Fruit fly (Drosophila melanogaster) whole organism, embryonic: ENCODE results near the gene Atac2.

ENCODE experiments used
- Atf3 ChIP-seq: fragments of 200-800 bp; sonication (Bioruptor generic); optimal IDR thresholded peaks from 3 replicates; lab custom pipeline; 2016; ENCODE audit warnings: missing biosample characterization, missing genetic modification characterization
- CG10147 ChIP-seq: fragments of 200-800 bp; sonication (Bioruptor generic); optimal IDR thresholded peaks from 2 replicates; lab custom pipeline; 2019; ENCODE audit warnings: missing biosample characterization, mild to moderate bottlenecking, missing genetic modification characterization, moderate library complexity
- CG12104 ChIP-seq: fragments of 200-800 bp; sonication (Bioruptor generic); optimal IDR thresholded peaks from 3 replicates; lab custom pipeline; 2016; ENCODE audit warnings: missing biosample characterization, missing genetic modification characterization
- CG12155 ChIP-seq: fragments of 200-800 bp; sonication (Bioruptor generic); optimal IDR thresholded peaks from 3 replicates; lab custom pipeline; 2016; ENCODE audit warnings: missing biosample characterization, missing genetic modification characterization
- CG12744 ChIP-seq: fragments of 200-800 bp; sonication (Bioruptor generic); optimal IDR thresholded peaks from 2 replicates; lab custom pipeline; 2016; ENCODE audit warnings: missing biosample characterization, missing genetic modification characterization
- CG13287 ChIP-seq: fragments of 200-800 bp; sonication (Bioruptor generic); IDR thresholded peaks from 2 replicates; pipeline ENCODE4 v1.3.6; 2022; ENCODE audit warnings: missing biosample characterization, missing genetic modification characterization; ENCODE audit not compliant: partially characterized antibody
- CG14667 ChIP-seq: fragments of 200-800 bp; sonication (Bioruptor generic); IDR thresholded peaks from 2 replicates; pipeline ENCODE4 v1.3.6; 2022; ENCODE audit warnings: missing biosample characterization, missing genetic modification characterization
- CG1602 ChIP-seq: fragments of 200-800 bp; sonication (Bioruptor generic); optimal IDR thresholded peaks from 3 replicates; lab custom pipeline; 2016; ENCODE audit warnings: missing biosample characterization, missing genetic modification characterization
- CG1603 ChIP-seq: fragments of 200-800 bp; sonication (Bioruptor generic); optimal IDR thresholded peaks from 2 replicates; lab custom pipeline; 2019; ENCODE audit warnings: missing biosample characterization, mild to moderate bottlenecking, missing genetic modification characterization, moderate library complexity
- CG17359 ChIP-seq: fragments of 200-800 bp; sonication (Bioruptor generic); optimal IDR thresholded peaks from 3 replicates; lab custom pipeline; 2018; ENCODE audit warnings: missing biosample characterization, mild to moderate bottlenecking, missing genetic modification characterization, moderate library complexity
- CG18476 ChIP-seq: fragments of 200-800 bp; sonication (Bioruptor generic); optimal IDR thresholded peaks from 2 replicates; lab custom pipeline; 2016; ENCODE audit warnings: missing biosample characterization, mild to moderate bottlenecking, missing genetic modification characterization
- CG2129 ChIP-seq: fragments of 200-800 bp; sonication (Bioruptor generic); IDR thresholded peaks from 2 replicates; pipeline ENCODE4 v1.3.6; 2022; ENCODE audit warnings: missing biosample characterization, missing genetic modification characterization; ENCODE audit not compliant: partially characterized antibody
- CG30431 ChIP-seq: fragments of 200-800 bp; sonication (Bioruptor generic); optimal IDR thresholded peaks from 2 replicates; lab custom pipeline; 2017; ENCODE audit warnings: missing biosample characterization, missing genetic modification characterization
- CG31441 ChIP-seq: fragments of 200-800 bp; sonication (Bioruptor generic); IDR thresholded peaks from 2 replicates; pipeline ENCODE4 v1.3.6; 2022; ENCODE audit warnings: missing biosample characterization, missing genetic modification characterization
- CG32772 ChIP-seq: fragments of 200-800 bp; sonication (Bioruptor generic); IDR thresholded peaks from 2 replicates; pipeline ENCODE4 v1.3.6; 2022; ENCODE audit warnings: missing biosample characterization, missing genetic modification characterization
- CG3995 ChIP-seq: fragments of 200-800 bp; sonication (Bioruptor generic); optimal IDR thresholded peaks from 3 replicates; lab custom pipeline; 2016; ENCODE audit warnings: missing biosample characterization, missing genetic modification characterization
- CG7928 ChIP-seq: fragments of 200-800 bp; sonication (Bioruptor generic); optimal IDR thresholded peaks from 2 replicates; lab custom pipeline; 2017; ENCODE audit warnings: missing biosample characterization, mild to moderate bottlenecking, missing genetic modification characterization
- CG7963 ChIP-seq: fragments of 200-800 bp; sonication (Bioruptor generic); IDR thresholded peaks from 3 replicates; pipeline ENCODE4 v1.3.6; 2022; ENCODE audit warnings: missing biosample characterization, missing genetic modification characterization; ENCODE audit not compliant: partially characterized antibody
- D19B ChIP-seq: fragments of 200-800 bp; sonication (Bioruptor generic); optimal IDR thresholded peaks from 2 replicates; lab custom pipeline; 2017; ENCODE audit warnings: missing biosample characterization, mild to moderate bottlenecking, missing genetic modification characterization
- Dip3 ChIP-seq: fragments of 200-800 bp; sonication (Bioruptor generic); optimal IDR thresholded peaks from 3 replicates; lab custom pipeline; 2016; ENCODE audit warnings: missing biosample characterization, missing genetic modification characterization
- GATAe ChIP-seq: fragments of 200-800 bp; sonication (Bioruptor generic); conservative IDR thresholded peaks from 2 replicates; pipeline ENCODE4 v1.3.6; 2022; ENCODE audit warnings: missing biosample characterization, missing genetic modification characterization
- Gsc ChIP-seq: fragments of 200-800 bp; sonication (Bioruptor generic); IDR thresholded peaks from 2 replicates; pipeline ENCODE4 v1.3.6; 2022; ENCODE audit warnings: missing biosample characterization, missing genetic modification characterization
- Hmr ChIP-seq: fragments of 200-800 bp; sonication (Bioruptor generic); optimal IDR thresholded peaks from 3 replicates; lab custom pipeline; 2017; ENCODE audit warnings: mild to moderate bottlenecking, missing biosample characterization, missing genetic modification reagents, missing genetic modification characterization
- Lim3 ChIP-seq: fragments of 200-800 bp; sonication (Bioruptor generic); IDR thresholded peaks from 2 replicates; pipeline ENCODE4 v1.3.6; 2022; ENCODE audit warnings: missing biosample characterization, missing genetic modification characterization
- MTF-1 ChIP-seq: fragments of 200-800 bp; sonication (Bioruptor generic); optimal IDR thresholded peaks from 2 replicates; lab custom pipeline; 2018; ENCODE audit warnings: missing biosample characterization, mild to moderate bottlenecking, missing genetic modification characterization, borderline replicate concordance
- Myb ChIP-seq: fragments of 200-800 bp; sonication (Bioruptor generic); optimal IDR thresholded peaks from 2 replicates; lab custom pipeline; 2016; ENCODE audit warnings: missing biosample characterization, missing genetic modification characterization
- ato ChIP-seq: fragments of 200-800 bp; sonication (Bioruptor generic); IDR thresholded peaks from 2 replicates; pipeline ENCODE4 v1.3.6; 2022; ENCODE audit warnings: missing biosample characterization, missing genetic modification characterization; ENCODE audit not compliant: partially characterized antibody
- bowl ChIP-seq: fragments of 200-800 bp; sonication (Bioruptor generic); IDR thresholded peaks from 2 replicates; pipeline ENCODE4 v1.3.6; 2022; ENCODE audit warnings: missing biosample characterization, missing genetic modification characterization
- cato ChIP-seq: fragments of 200-800 bp; sonication (Bioruptor generic); optimal IDR thresholded peaks from 2 replicates; lab custom pipeline; 2016; ENCODE audit warnings: missing biosample characterization, missing genetic modification characterization, borderline replicate concordance
- chinmo ChIP-seq: fragments of 200-800 bp; sonication (Bioruptor generic); IDR thresholded peaks from 4 replicates; pipeline ENCODE4 v1.3.6; 2022; ENCODE audit warnings: missing biosample characterization, missing genetic modification characterization; ENCODE audit not compliant: partially characterized antibody
- crp ChIP-seq, 2 experiments: fragments of 200-800 bp; sonication (Bioruptor generic); optimal IDR thresholded peaks; 2 replicates in 1 of 2; 3 replicates in 1 of 2; lab custom pipeline; 2017; ENCODE audit warnings: missing biosample characterization in 2 of 2, missing genetic modification characterization in 2 of 2, mild to moderate bottlenecking in 1 of 2, moderate library complexity in 1 of 2
- en ChIP-seq: fragments of 200-800 bp; sonication (Bioruptor generic); optimal IDR thresholded peaks from 2 replicates; lab custom pipeline; 2016; ENCODE audit warnings: missing biosample characterization, missing genetic modification characterization
- ftz-f1 ChIP-seq: fragments of 200-800 bp; sonication (Bioruptor generic); optimal IDR thresholded peaks from 2 replicates; lab custom pipeline; 2016; ENCODE audit warnings: missing biosample characterization, missing genetic modification characterization
- gfzf ChIP-seq: fragments of 200-800 bp; sonication (Bioruptor generic); optimal IDR thresholded peaks from 2 replicates; lab custom pipeline; 2016; ENCODE audit warnings: missing biosample characterization, mild to moderate bottlenecking, missing genetic modification characterization, moderate library complexity
- gt ChIP-seq: fragments of 200-800 bp; sonication (Bioruptor generic); IDR thresholded peaks from 2 replicates; pipeline ENCODE4 v1.3.6; 2022; ENCODE audit warnings: missing biosample characterization, missing genetic modification characterization
- h ChIP-seq: fragments of >200 bp; optimal IDR thresholded peaks from 2 replicates; lab custom pipeline; 2017
- inv ChIP-seq: fragments of 200-800 bp; sonication (Bioruptor generic); IDR thresholded peaks from 2 replicates; pipeline ENCODE4 v1.3.6; 2022; ENCODE audit warnings: missing biosample characterization, missing genetic modification characterization; ENCODE audit not compliant: partially characterized antibody
- jigr1 ChIP-seq: fragments of 200-800 bp; sonication (Bioruptor generic); IDR thresholded peaks from 3 replicates; pipeline ENCODE4 v1.3.6; 2022; ENCODE audit warnings: missing biosample characterization, missing genetic modification characterization
- kah ChIP-seq: fragments of 200-800 bp; sonication (Bioruptor generic); optimal IDR thresholded peaks from 2 replicates; lab custom pipeline; 2018; ENCODE audit warnings: missing biosample characterization, mild to moderate bottlenecking, missing genetic modification characterization
- lmd ChIP-seq: fragments of 200-800 bp; sonication (Bioruptor generic); IDR thresholded peaks from 2 replicates; pipeline ENCODE4 v1.3.6; 2022; ENCODE audit warnings: missing biosample characterization, missing genetic modification characterization
- luna ChIP-seq: fragments of 200-800 bp; sonication (Bioruptor generic); optimal IDR thresholded peaks from 2 replicates; lab custom pipeline; 2016; ENCODE audit warnings: missing biosample characterization, missing genetic modification characterization
- nom ChIP-seq: fragments of 200-800 bp; sonication (Bioruptor generic); optimal IDR thresholded peaks from 2 replicates; lab custom pipeline; 2017; ENCODE audit warnings: missing biosample characterization, missing genetic modification characterization, mild to moderate bottlenecking, moderate library complexity, missing genetic modification reagents
- org-1 ChIP-seq: fragments of 200-800 bp; sonication (Bioruptor generic); optimal IDR thresholded peaks from 2 replicates; lab custom pipeline; 2017; ENCODE audit warnings: missing biosample characterization, missing genetic modification characterization
- pb ChIP-seq: fragments of 200-800 bp; sonication (Bioruptor generic); optimal IDR thresholded peaks from 3 replicates; lab custom pipeline; 2016; ENCODE audit warnings: missing biosample characterization, missing genetic modification characterization
- prd ChIP-seq, 3 experiments: fragments of >200 bp in 2 of 3; fragments of 200-800 bp in 1 of 3; sonication (Bioruptor generic) in 1 of 3; optimal IDR thresholded peaks in 2 of 3; IDR thresholded peaks in 1 of 3; 2 replicates in 2 of 3; 3 replicates in 1 of 3; pipeline versions ENCODE4 v1.3.6 to Lab custom; 2017 to 2022; ENCODE audit warnings: missing biosample characterization in 1 of 3, missing genetic modification characterization in 1 of 3
- ro ChIP-seq: fragments of 200-800 bp; sonication (Bioruptor generic); IDR thresholded peaks from 2 replicates; pipeline ENCODE4 v1.3.6; 2022; ENCODE audit warnings: missing biosample characterization, missing genetic modification characterization
- sd ChIP-seq: fragments of 200-800 bp; sonication (Bioruptor generic); optimal IDR thresholded peaks from 3 replicates; lab custom pipeline; 2018; ENCODE audit warnings: missing biosample characterization, mild to moderate bottlenecking, missing genetic modification characterization, moderate library complexity
- stwl ChIP-seq: fragments of 200-800 bp; sonication (Bioruptor generic); optimal IDR thresholded peaks from 3 replicates; lab custom pipeline; 2018; ENCODE audit warnings: missing biosample characterization, mild to moderate bottlenecking, missing genetic modification characterization, moderate library complexity
- unc-4 ChIP-seq: fragments of 200-800 bp; sonication (Bioruptor generic); IDR thresholded peaks from 2 replicates; pipeline ENCODE4 v1.3.6; 2022; ENCODE audit warnings: missing biosample characterization, missing genetic modification characterization; ENCODE audit not compliant: partially characterized antibody
- vfl ChIP-seq: fragments of 200-800 bp; sonication (Bioruptor generic); optimal IDR thresholded peaks from 2 replicates; lab custom pipeline; 2016; ENCODE audit warnings: missing biosample characterization, missing genetic modification characterization
- zen2 ChIP-seq: fragments of 200-800 bp; sonication (Bioruptor generic); IDR thresholded peaks from 3 replicates; pipeline ENCODE4 v1.3.6; 2022; ENCODE audit warnings: missing biosample characterization, missing genetic modification characterization; ENCODE audit not compliant: partially characterized antibody

The Atac2 gene

dm6 chr2L:18612106-18612505 lies at the start of gene Atac2 (continued):
- TF ChIP-seq jigr1 (GFP tag; lab: Robert Waterston, UW) (no peak), Myb (GFP tag; lab: Kevin White, UChicago) (peak; percentile 43), GATAe (no peak), cato (GFP tag; lab: Kevin White, UChicago) (no peak), stwl (peak; percentile 75), Hmr (GFP tag; lab: Kevin White, UChicago) (no peak), CG12744 (GFP tag; lab: Kevin White, UChicago) (no peak), kah (no peak), CG30431 (GFP tag; lab: Kevin White, UChicago) (no peak), prd (optimal IDR thresholded peaks at IDR 0.05; lab: Kevin White, UChicago) (no peak), prd (GFP tag; IDR thresholded peaks at IDR 0.05; lab: Robert Waterston, UW) (no peak), CG32772 (GFP tag; lab: Robert Waterston, UW) (no peak), CG1602 (GFP tag; lab: Kevin White, UChicago) (no peak), bowl (GFP tag; lab: Robert Waterston, UW) (no peak), lmd (GFP tag; lab: Robert Waterston, UW) (no peak), CG18476 (GFP tag; lab: Kevin White, UChicago) (no peak), Lim3 (no peak), unc-4 (GFP tag; lab: Robert Waterston, UW) (0 out of 2 replicates have a peak, but pooled peaks have one; percentile 6), ro (GFP tag; lab: Robert Waterston, UW) (no peak), ato (GFP tag; lab: Robert Waterston, UW) (no peak), MTF-1 (no peak), CG31441 (GFP tag; lab: Robert Waterston, UW) (no peak), Dip3 (GFP tag; lab: Kevin White, UChicago) (no peak), gt (GFP tag; lab: Robert Waterston, UW) (no peak), CG2129 (GFP tag; lab: Robert Waterston, UW) (no peak), CG13287 (GFP tag; lab: Robert Waterston, UW) (peak; percentile 49), CG12104 (GFP tag; lab: Kevin White, UChicago) (no peak), CG1603 (tag; lab: Kevin White, UChicago) (peak; percentile 50), CG10147 (GFP tag; lab: Kevin White, UChicago) (no peak), vfl (GFP tag; lab: Kevin White, UChicago) (no peak), sd (tag; lab: Kevin White, UChicago) (no peak), D19B (GFP tag; lab: Kevin White, UChicago) (no peak), CG17359 (tag; lab: Kevin White, UChicago) (no peak), CG12155 (GFP tag; lab: Kevin White, UChicago) (no peak), ftz-f1 (GFP tag; lab: Kevin White, UChicago) (no peak), CG14667 (GFP tag; lab: Robert Waterston, UW) (no peak), gfzf (peak; percentile 83), org-1 (GFP tag; lab: Kevin White, UChicago) (no peak), nom (GFP tag; lab: Kevin White, UChicago) (no peak), luna (GFP tag; lab: Kevin White, UChicago) (no peak), inv (GFP tag; lab: Robert Waterston, UW) (no peak), chinmo (GFP tag; lab: Robert Waterston, UW) (no peak), zen2 (GFP tag; lab: Robert Waterston, UW) (no peak), pb (GFP tag; lab: Kevin White, UChicago) (no peak), Atf3 (GFP tag; lab: Kevin White, UChicago) (no peak), en (GFP tag; lab: Kevin White, UChicago) (no peak), CG3995 (GFP tag; lab: Kevin White, UChicago) (peak; percentile 60), h (no peak), crp (GFP tag; optimal IDR thresholded peaks at IDR 0.05; lab: Kevin White, UChicago) (peak in 1 of 2 experiments; percentile 37), Gsc (GFP tag; lab: Robert Waterston, UW) (no peak), CG7963 (GFP tag; lab: Robert Waterston, UW) (no peak), CG7928 (no peak)
